Worm (Caenorhabditis elegans) whole organism, L3 larva: Measurements from ENCODE around the gene C25G4.17.

ENCODE experiments used
- aly-2 ChIP-seq: fragments of 150-350 bp; optimal IDR thresholded peaks from 2 replicates; lab custom pipeline; 2014; ENCODE audit warnings: missing biosample characterization, missing genetic modification characterization
- ceh-82 ChIP-seq: fragments of 150-350 bp; optimal IDR thresholded peaks from 2 replicates; lab custom pipeline; 2014; ENCODE audit warnings: missing biosample characterization, missing genetic modification characterization
- elt-3 ChIP-seq, 3 experiments: fragments of 150-350 bp in 1 of 3; sonication (generic microtip) in 2 of 3; optimal IDR thresholded peaks; 2 replicates in 2 of 3; 4 replicates in 1 of 3; lab custom pipeline; 2014 to 2017; ENCODE audit warnings: missing biosample characterization in 3 of 3, missing genetic modification characterization in 3 of 3
- fos-1 ChIP-seq: fragments of 150-350 bp; optimal IDR thresholded peaks from 2 replicates; lab custom pipeline; 2014; ENCODE audit warnings: missing biosample characterization, missing genetic modification characterization
- lsy-12 ChIP-seq: sonication (generic microtip); optimal IDR thresholded peaks from 2 replicates; lab custom pipeline; 2016; ENCODE audit warnings: mild to moderate bottlenecking, missing genetic modification characterization, missing compliant biosample characterization
- nhr-237 ChIP-seq: fragments of 150-350 bp; optimal IDR thresholded peaks from 2 replicates; lab custom pipeline; 2014; ENCODE audit warnings: missing biosample characterization, missing genetic modification characterization
- nhr-28 ChIP-seq: fragments of 150-350 bp; optimal IDR thresholded peaks from 2 replicates; lab custom pipeline; 2014; ENCODE audit warnings: missing biosample characterization, missing genetic modification characterization
- zag-1 ChIP-seq: fragments of 150-350 bp; optimal IDR thresholded peaks from 2 replicates; lab custom pipeline; 2014; ENCODE audit warnings: missing biosample characterization, missing genetic modification characterization

ce11 chrIV:12454115-12454514, 12.3 kb downstream of the C25G4.17 start, which contains the start of gene spe-44:
- TF ChIP-seq fos-1 (no peak), aly-2 (no peak), nhr-28 (no peak), ceh-82 (tag; lab: Kevin White, UChicago) (no peak), nhr-237 (tag; lab: Kevin White, UChicago) (no peak), lsy-12 (tag; lab: Kevin White, UChicago) (no peak), elt-3 (tag; optimal IDR thresholded peaks at IDR 0.05; lab: Kevin White, UChicago) (no peak), zag-1 (tag; lab: Kevin White, UChicago) (no peak)
